Fruit fly (Drosophila melanogaster) whole organism: ENCODE measurements around the gene CG13047.
A peak's percentile ranks its signal among the peaks of the same experiment; 100 is the strongest.

ENCODE experiments used
- Dll ChIP-seq: fragments of >200 bp; optimal IDR thresholded peaks from 2 replicates; lab custom pipeline; 2017
- EcR ChIP-seq, 2 experiments: fragments of >200 bp; optimal IDR thresholded peaks; 2 replicates each; lab custom pipeline; 2017; ENCODE audit warnings: missing biosample characterization in 2 of 2, missing genetic modification characterization in 2 of 2, missing genetic modification reagents in 2 of 2
- pan ChIP-seq: fragments of >200 bp; optimal IDR thresholded peaks from 2 replicates; lab custom pipeline; 2017
- psq ChIP-seq: fragments of >200 bp; optimal IDR thresholded peaks from 2 replicates; lab custom pipeline; 2017

dm6 chr3L:16275391-16276017 is 9.7 kb downstream of the CG13047 start:
- no peak for TF ChIP-seq Dll (lab: Kevin White, UChicago)
- TF ChIP-seq psq: no peak
- TF ChIP-seq pan (lab: Kevin White, UChicago): no peak
- peak in 1 of 2 experiments; percentile 71 for TF ChIP-seq EcR (GFP tag; optimal IDR thresholded peaks at IDR 0.05; lab: Kevin White, UChicago)
